Fruit fly (Drosophila melanogaster) whole organism, prepupa: Measurements from ENCODE around the gene Arfip.
A peak's percentile ranks its signal among the peaks of the same experiment; 100 is the strongest.

Source experiments
- Blimp-1 ChIP-seq: fragments of 200-800 bp; sonication (Bioruptor generic); optimal IDR thresholded peaks from 3 replicates; lab custom pipeline; 2017; ENCODE audit warnings: missing biosample characterization, missing genetic modification characterization, mild to moderate bottlenecking, moderate library complexity, missing genetic modification reagents
- CG10669 ChIP-seq: fragments of 200-800 bp; sonication (Bioruptor generic); optimal IDR thresholded peaks from 3 replicates; lab custom pipeline; 2018; ENCODE audit warnings: missing biosample characterization, mild to moderate bottlenecking, missing genetic modification characterization, moderate library complexity
- CG11762 ChIP-seq: fragments of 200-800 bp; sonication (Bioruptor generic); optimal IDR thresholded peaks from 3 replicates; lab custom pipeline; 2016; ENCODE audit warnings: missing biosample characterization, missing genetic modification characterization; ENCODE audit not compliant: insufficient read depth
- CG11902 ChIP-seq: fragments of 200-800 bp; sonication (Bioruptor generic); optimal IDR thresholded peaks from 3 replicates; lab custom pipeline; 2016; ENCODE audit warnings: missing biosample characterization, missing genetic modification characterization
- CG15336 ChIP-seq: fragments of 200-800 bp; sonication (Bioruptor generic); IDR thresholded peaks from 2 replicates; pipeline ENCODE4 v1.3.6; 2022; ENCODE audit warnings: missing biosample characterization, missing genetic modification characterization
- CG1621 ChIP-seq: fragments of 200-800 bp; sonication (Bioruptor generic); optimal IDR thresholded peaks from 3 replicates; lab custom pipeline; 2018; ENCODE audit warnings: missing biosample characterization, mild to moderate bottlenecking, missing genetic modification characterization
- CG16779 ChIP-seq: fragments of 200-800 bp; sonication (Bioruptor generic); optimal IDR thresholded peaks from 3 replicates; lab custom pipeline; 2017; ENCODE audit warnings: missing biosample characterization, mild to moderate bottlenecking, missing genetic modification characterization
- CG3032 ChIP-seq: fragments of 200-800 bp; optimal IDR thresholded peaks from 2 replicates; lab custom pipeline; 2019; ENCODE audit warnings: missing biosample characterization, mild to moderate bottlenecking, missing genetic modification characterization, moderate library complexity
- CG31627 ChIP-seq: fragments of 200-800 bp; sonication (Bioruptor generic); optimal IDR thresholded peaks from 3 replicates; lab custom pipeline; 2016; ENCODE audit warnings: missing biosample characterization, missing genetic modification characterization
- CG34406 ChIP-seq: fragments of 200-800 bp; sonication (Bioruptor generic); optimal IDR thresholded peaks from 3 replicates; lab custom pipeline; 2016; ENCODE audit warnings: missing biosample characterization, missing genetic modification characterization
- CG4318 ChIP-seq: fragments of 200-800 bp; sonication (Bioruptor generic); optimal IDR thresholded peaks from 3 replicates; lab custom pipeline; 2017; ENCODE audit warnings: missing biosample characterization, mild to moderate bottlenecking, missing genetic modification characterization
- CG6163 ChIP-seq: fragments of 200-800 bp; sonication (Bioruptor generic); IDR thresholded peaks from 3 replicates; pipeline ENCODE4 v1.3.6; 2022; ENCODE audit warnings: missing biosample characterization, missing genetic modification characterization
- CG6808 ChIP-seq: fragments of 200-800 bp; sonication (Bioruptor generic); optimal IDR thresholded peaks from 3 replicates; lab custom pipeline; 2017; ENCODE audit warnings: missing biosample characterization, missing genetic modification characterization, mild to moderate bottlenecking, moderate library complexity, missing genetic modification reagents
- CG6854 ChIP-seq: fragments of 200-800 bp; sonication (Bioruptor generic); optimal IDR thresholded peaks from 2 replicates; lab custom pipeline; 2017; ENCODE audit warnings: missing biosample characterization, mild to moderate bottlenecking, missing genetic modification characterization
- CG7368 ChIP-seq: fragments of 200-800 bp; sonication (Bioruptor generic); optimal IDR thresholded peaks from 3 replicates; lab custom pipeline; 2016; ENCODE audit warnings: missing biosample characterization, missing genetic modification characterization
- CG8119 ChIP-seq: fragments of 200-800 bp; sonication (Bioruptor generic); IDR thresholded peaks from 3 replicates; pipeline ENCODE4 v1.3.6; 2022; ENCODE audit warnings: missing biosample characterization, missing genetic modification characterization
- CG8632 ChIP-seq: fragments of 200-800 bp; sonication (Bioruptor generic); optimal IDR thresholded peaks from 3 replicates; lab custom pipeline; 2016; ENCODE audit warnings: missing biosample characterization, missing genetic modification characterization
- CG9139 ChIP-seq: fragments of 200-800 bp; sonication (Bioruptor generic); optimal IDR thresholded peaks from 3 replicates; lab custom pipeline; 2017; ENCODE audit warnings: missing biosample characterization, mild to moderate bottlenecking, missing genetic modification characterization
- Eip75B ChIP-seq: fragments of 200-800 bp; sonication (Bioruptor generic); optimal IDR thresholded peaks from 3 replicates; lab custom pipeline; 2016; ENCODE audit warnings: missing biosample characterization, missing genetic modification characterization
- Eip78C ChIP-seq: fragments of 200-800 bp; sonication (Bioruptor generic); peaks from one replicate; lab custom pipeline; 2016; ENCODE audit warnings: missing biosample characterization, missing genetic modification characterization
- Ets21C ChIP-seq: fragments of 200-800 bp; sonication (Bioruptor generic); optimal IDR thresholded peaks from 3 replicates; lab custom pipeline; 2016; ENCODE audit warnings: missing biosample characterization, missing genetic modification characterization
- Ets96B ChIP-seq: fragments of 200-800 bp; optimal IDR thresholded peaks from 2 replicates; lab custom pipeline; 2019; ENCODE audit warnings: missing biosample characterization, mild to moderate bottlenecking, missing genetic modification characterization, moderate library complexity
- Gug ChIP-seq: fragments of 200-800 bp; sonication (Bioruptor generic); IDR thresholded peaks from 2 replicates; pipeline ENCODE4 v1.3.6; 2022; ENCODE audit warnings: missing biosample characterization, missing genetic modification characterization
- Hr4 ChIP-seq: fragments of 200-800 bp; sonication (Bioruptor generic); optimal IDR thresholded peaks from 3 replicates; lab custom pipeline; 2016; ENCODE audit warnings: missing biosample characterization, missing genetic modification characterization
- Lpt ChIP-seq: fragments of 200-800 bp; sonication (Bioruptor generic); optimal IDR thresholded peaks from 3 replicates; lab custom pipeline; 2016; ENCODE audit warnings: missing biosample characterization, missing genetic modification characterization
- Met ChIP-seq: fragments of 200-800 bp; sonication (Bioruptor generic); optimal IDR thresholded peaks from 3 replicates; lab custom pipeline; 2016; ENCODE audit warnings: missing biosample characterization, missing genetic modification characterization
- OdsH ChIP-seq: fragments of 200-800 bp; sonication (Bioruptor generic); optimal IDR thresholded peaks from 3 replicates; lab custom pipeline; 2016; ENCODE audit warnings: missing biosample characterization, missing genetic modification characterization
- Sox102F ChIP-seq: fragments of 200-800 bp; sonication (Bioruptor generic); optimal IDR thresholded peaks from 2 replicates; lab custom pipeline; 2016; ENCODE audit warnings: missing biosample characterization, mild to moderate bottlenecking, missing genetic modification characterization
- Sox14 ChIP-seq: fragments of 200-800 bp; sonication (Bioruptor generic); optimal IDR thresholded peaks from 3 replicates; lab custom pipeline; 2016; ENCODE audit warnings: missing biosample characterization, missing genetic modification characterization
- achi ChIP-seq: fragments of 200-800 bp; sonication (Bioruptor generic); optimal IDR thresholded peaks from 3 replicates; lab custom pipeline; 2016; ENCODE audit warnings: missing biosample characterization, missing genetic modification characterization
- acj6 ChIP-seq: fragments of 200-800 bp; sonication (Bioruptor generic); optimal IDR thresholded peaks from 3 replicates; lab custom pipeline; 2016; ENCODE audit warnings: missing biosample characterization, missing genetic modification characterization
- cyc ChIP-seq: fragments of 200-800 bp; sonication (Bioruptor generic); optimal IDR thresholded peaks from 3 replicates; lab custom pipeline; 2016; ENCODE audit warnings: missing biosample characterization, missing genetic modification characterization
- dsx ChIP-seq: fragments of 200-800 bp; optimal IDR thresholded peaks from 3 replicates; lab custom pipeline; 2019; ENCODE audit warnings: missing biosample characterization, mild to moderate bottlenecking, missing genetic modification characterization, moderate library complexity; ENCODE audit not compliant: poor library complexity, severe bottlenecking
- eg ChIP-seq: fragments of 200-800 bp; sonication (Bioruptor generic); IDR thresholded peaks from 3 replicates; pipeline ENCODE4 v1.3.6; 2022; ENCODE audit warnings: missing biosample characterization, missing genetic modification characterization
- esn ChIP-seq: fragments of 200-800 bp; sonication (Bioruptor generic); optimal IDR thresholded peaks from 2 replicates; lab custom pipeline; 2016; ENCODE audit warnings: missing biosample characterization, mild to moderate bottlenecking, missing genetic modification characterization, moderate library complexity
- fd59A ChIP-seq: fragments of 200-800 bp; sonication (Bioruptor generic); optimal IDR thresholded peaks from 2 replicates; lab custom pipeline; 2017; ENCODE audit warnings: missing biosample characterization, mild to moderate bottlenecking, missing genetic modification characterization, missing genetic modification reagents
- fkh ChIP-seq: fragments of 200-800 bp; sonication (Bioruptor generic); optimal IDR thresholded peaks from 3 replicates; lab custom pipeline; 2017; ENCODE audit warnings: missing biosample characterization, mild to moderate bottlenecking, missing genetic modification characterization, moderate library complexity
- lz ChIP-seq: fragments of 200-800 bp; sonication (Bioruptor generic); optimal IDR thresholded peaks from 3 replicates; lab custom pipeline; 2016; ENCODE audit warnings: missing biosample characterization, missing genetic modification characterization
- net ChIP-seq: fragments of 200-800 bp; sonication (Bioruptor generic); optimal IDR thresholded peaks from 3 replicates; lab custom pipeline; 2016; ENCODE audit warnings: missing biosample characterization, missing genetic modification characterization
- pdm3 ChIP-seq: fragments of 200-800 bp; sonication (Bioruptor generic); optimal IDR thresholded peaks from 3 replicates; lab custom pipeline; 2016; ENCODE audit warnings: missing biosample characterization, missing genetic modification characterization
- spab ChIP-seq: fragments of 200-800 bp; sonication (Bioruptor generic); optimal IDR thresholded peaks from 2 replicates; lab custom pipeline; 2017; ENCODE audit warnings: missing biosample characterization, mild to moderate bottlenecking, missing genetic modification characterization, missing genetic modification reagents
- ss ChIP-seq, 2 experiments: fragments of 200-800 bp; sonication (Bioruptor generic); optimal IDR thresholded peaks; 2 replicates in 1 of 2; 3 replicates in 1 of 2; lab custom pipeline; 2017 to 2018; ENCODE audit warnings: mild to moderate bottlenecking in 2 of 2, missing biosample characterization in 2 of 2, missing genetic modification characterization in 2 of 2, moderate library complexity in 1 of 2
- svp ChIP-seq: fragments of 200-800 bp; sonication (Bioruptor generic); peaks from one replicate; lab custom pipeline; 2016; ENCODE audit warnings: missing biosample characterization, missing genetic modification characterization
- topi ChIP-seq: fragments of 200-800 bp; sonication (Bioruptor generic); optimal IDR thresholded peaks from 3 replicates; lab custom pipeline; 2016; ENCODE audit warnings: missing biosample characterization, missing genetic modification characterization
- vri ChIP-seq: fragments of 200-800 bp; sonication (Bioruptor generic); optimal IDR thresholded peaks from 3 replicates; lab custom pipeline; 2016; ENCODE audit warnings: missing biosample characterization, mild to moderate bottlenecking, missing genetic modification characterization

Arfip gene

DNA sequence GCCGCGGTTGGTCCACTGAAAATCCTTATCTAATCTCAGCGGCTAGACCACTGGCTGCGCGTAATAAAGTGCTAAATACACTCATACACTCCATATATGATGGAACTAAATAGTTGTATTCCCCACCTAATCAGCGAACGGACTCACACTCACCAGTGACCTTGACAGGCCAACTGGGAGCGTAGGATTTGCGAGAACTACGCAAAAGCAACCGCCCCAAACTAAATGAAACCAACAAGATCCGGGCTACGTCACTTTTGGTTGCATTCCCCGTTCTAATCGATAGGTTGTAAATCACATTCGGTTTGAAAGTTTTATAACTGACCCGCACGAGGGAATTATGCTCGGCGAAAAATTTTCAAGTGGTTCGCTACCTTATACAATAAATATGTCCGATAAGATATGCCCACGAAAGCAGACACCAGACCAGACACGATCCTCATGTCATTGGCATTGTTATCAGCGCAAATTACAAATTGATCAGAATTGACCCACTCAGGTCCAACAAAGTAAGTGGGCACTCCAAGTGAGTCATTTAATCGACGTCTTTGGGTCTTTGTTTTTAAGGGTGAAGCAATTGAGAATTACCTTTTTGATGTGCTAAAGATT is 35.5 kb downstream of the Arfip start:
- TF ChIP-seq Sox102F (GFP tag; lab: Kevin White, UChicago) (no peak), dsx (peak; percentile 28), acj6 (no peak)

DNA sequence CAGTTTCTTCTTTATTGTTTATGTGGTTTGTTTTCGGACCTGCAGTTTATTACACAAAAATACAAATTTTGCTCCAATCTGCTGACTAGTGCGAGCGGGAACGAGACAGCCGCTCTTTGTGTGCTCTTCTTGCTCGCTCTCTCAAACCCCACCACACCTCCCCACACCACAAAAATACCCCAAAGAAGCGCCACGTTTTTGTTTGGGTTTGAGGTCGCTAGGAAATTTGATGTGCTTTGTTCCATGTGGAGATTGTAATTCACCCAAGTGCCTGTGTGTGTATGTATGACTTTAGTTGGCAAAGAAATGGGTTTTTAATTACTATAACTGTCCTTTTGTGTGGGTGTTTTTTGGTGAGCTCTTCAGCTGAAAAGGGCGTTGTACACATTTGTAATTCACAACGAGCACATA is 36.7 kb downstream of the Arfip start:
- TF ChIP-seq CG3032 (tag; lab: Kevin White, UChicago) (no peak), CG4318 (GFP tag; lab: Kevin White, UChicago) (no peak), CG11762 (GFP tag; lab: Kevin White, UChicago) (no peak), CG6854 (GFP tag; lab: Kevin White, UChicago) (peak; percentile 4), ss (GFP tag; optimal IDR thresholded peaks at IDR 0.05; lab: Kevin White, UChicago) (no peak), CG34406 (GFP tag; lab: Kevin White, UChicago) (no peak), pdm3 (GFP tag; lab: Kevin White, UChicago) (no peak), Gug (no peak), net (peak; percentile 7), CG7368 (GFP tag; lab: Kevin White, UChicago) (no peak), CG11902 (GFP tag; lab: Kevin White, UChicago) (no peak), Eip78C (GFP tag; lab: Kevin White, UChicago) (peak; percentile 69), Ets21C (GFP tag; lab: Kevin White, UChicago) (no peak), Met (no peak), CG6163 (GFP tag; lab: Robert Waterston, UW) (0 out of 3 replicates have a peak, but pooled peaks have one; percentile 25), CG1621 (tag; lab: Kevin White, UChicago) (no peak), esn (no peak), fd59A (GFP tag; lab: Kevin White, UChicago) (no peak), vri (GFP tag; lab: Kevin White, UChicago) (peak; percentile 63), cyc (no peak), Blimp-1 (GFP tag; lab: Kevin White, UChicago) (peak; percentile 25), lz (GFP tag; lab: Kevin White, UChicago) (no peak), Hr4 (GFP tag; lab: Kevin White, UChicago) (no peak), achi (GFP tag; lab: Kevin White, UChicago) (no peak), CG16779 (tag; lab: Kevin White, UChicago) (no peak), CG8119 (GFP tag; lab: Robert Waterston, UW) (no peak), OdsH (GFP tag; lab: Kevin White, UChicago) (no peak), CG8632 (GFP tag; lab: Kevin White, UChicago) (peak; percentile 6), spab (GFP tag; lab: Kevin White, UChicago) (no peak), Ets96B (tag; lab: Kevin White, UChicago) (no peak), Sox14 (peak; percentile 76), CG9139 (no peak), svp (GFP tag; lab: Kevin White, UChicago) (peak; percentile 67), eg (GFP tag; lab: Robert Waterston, UW) (peak; percentile 41; the same call in 1 of the 3 replicates), dsx (peak; percentile 21), CG15336 (GFP tag; lab: Robert Waterston, UW) (no peak; the same call in 1 of the 2 replicates), CG31627 (no peak), fkh (GFP tag; lab: Kevin White, UChicago) (peak; percentile 82), topi (GFP tag; lab: Kevin White, UChicago) (no peak), CG10669 (GFP tag; lab: Kevin White, UChicago) (no peak), Eip75B (GFP tag; lab: Kevin White, UChicago) (no peak), acj6 (no peak), Lpt (GFP tag; lab: Kevin White, UChicago) (peak; percentile 56), CG6808 (GFP tag; lab: Kevin White, UChicago) (no peak)
